Worm (Caenorhabditis elegans) whole organism, L4 larva: ENCODE results near the gene K07C5.2.

Experiments
- D1046.2 ChIP-seq: fragments of 200-800 bp; sonication (Bioruptor generic); IDR thresholded peaks from 2 replicates; pipeline ENCODE4 v1.3.6; 2022; ENCODE audit warnings: missing genetic modification characterization, missing compliant biosample characterization
- T20F7.1 ChIP-seq: fragments of 200-800 bp; sonication (Bioruptor generic); optimal IDR thresholded peaks from 2 replicates; lab custom pipeline; 2018; ENCODE audit warnings: mild to moderate bottlenecking, missing genetic modification characterization, missing compliant biosample characterization
- T26A8.4 ChIP-seq: fragments of 200-800 bp; sonication (Bioruptor generic); IDR thresholded peaks from 2 replicates; pipeline ENCODE4 v1.3.6; 2022; ENCODE audit warnings: missing genetic modification characterization, missing compliant biosample characterization
- Y48G9A.11 ChIP-seq: fragments of 200-800 bp; sonication (Bioruptor generic); IDR thresholded peaks from 2 replicates; pipeline ENCODE4 v1.3.6; 2022; ENCODE audit warnings: missing genetic modification reagents, missing genetic modification characterization, missing compliant biosample characterization
- Y5F2A.4 ChIP-seq: fragments of 200-800 bp; sonication (Bioruptor generic); optimal IDR thresholded peaks from 2 replicates; lab custom pipeline; 2018; ENCODE audit warnings: mild to moderate bottlenecking, missing genetic modification characterization, missing compliant biosample characterization
- ZK337.2 ChIP-seq: fragments of 200-800 bp; sonication (Bioruptor generic); IDR thresholded peaks from 2 replicates; pipeline ENCODE4 v1.3.6; 2022; ENCODE audit warnings: missing genetic modification reagents, missing genetic modification characterization, missing compliant biosample characterization
- ZK546.5 ChIP-seq, 2 experiments: sonication (generic microtip); optimal IDR thresholded peaks; 2 replicates each; lab custom pipeline; 2017; ENCODE audit warnings: missing biosample characterization in 2 of 2, missing genetic modification characterization in 2 of 2
- aha-1 ChIP-seq: fragments of 150-350 bp; peaks from one replicate; lab custom pipeline; 2014; ENCODE audit warnings: missing biosample characterization, missing genetic modification characterization
- ama-1 ChIP-seq: fragments of 150-350 bp; optimal IDR thresholded peaks from 2 replicates; lab custom pipeline; 2014; ENCODE audit warnings: inconsistent platforms, mixed read lengths
- arid-1 ChIP-seq: fragments of 200-800 bp; sonication (Bioruptor generic); conservative IDR thresholded peaks from 2 replicates; pipeline ENCODE4 v1.3.6; 2022; ENCODE audit warnings: missing genetic modification reagents, missing genetic modification characterization, missing compliant biosample characterization
- ceh-28 ChIP-seq: fragments of 150-350 bp; optimal IDR thresholded peaks from 2 replicates; lab custom pipeline; 2014; ENCODE audit warnings: missing biosample characterization, missing genetic modification reagents, missing genetic modification characterization
- ceh-82 ChIP-seq: sonication (generic microtip); optimal IDR thresholded peaks from 2 replicates; lab custom pipeline; 2017; ENCODE audit warnings: missing biosample characterization, missing genetic modification characterization
- ctbp-1 ChIP-seq: fragments of 200-800 bp; sonication (Bioruptor generic); IDR thresholded peaks from 2 replicates; pipeline ENCODE4 v1.3.6; 2022; ENCODE audit warnings: missing genetic modification reagents, missing genetic modification characterization, missing compliant biosample characterization
- daf-16 ChIP-seq, 3 experiments: sonication (generic microtip); optimal IDR thresholded peaks; 2 replicates each; lab custom pipeline; 2016 to 2017; ENCODE audit warnings: missing genetic modification characterization in 3 of 3, missing genetic modification reagents in 3 of 3, mild to moderate bottlenecking in 2 of 3, missing compliant biosample characterization in 2 of 3, missing biosample characterization in 1 of 3, moderate library complexity in 1 of 3
- daf-19 ChIP-seq: fragments of 200-800 bp; sonication (Bioruptor generic); conservative IDR thresholded peaks from 2 replicates; pipeline ENCODE4 v1.3.6; 2022; ENCODE audit warnings: missing genetic modification characterization, missing compliant biosample characterization
- daf-8 ChIP-seq: fragments of 200-800 bp; sonication (Bioruptor generic); IDR thresholded peaks from 2 replicates; pipeline ENCODE4 v1.3.6; 2022; ENCODE audit warnings: missing genetic modification characterization, missing compliant biosample characterization
- dmd-6 ChIP-seq: fragments of 200-800 bp; sonication (Bioruptor generic); IDR thresholded peaks from 2 replicates; pipeline ENCODE4 v1.3.6; 2022; ENCODE audit warnings: missing genetic modification reagents, missing genetic modification characterization, missing compliant biosample characterization
- dpl-1 ChIP-seq: fragments of 150-350 bp; optimal IDR thresholded peaks from 2 replicates; lab custom pipeline; 2014; ENCODE audit warnings: missing biosample characterization, missing genetic modification reagents, missing genetic modification characterization
- dve-1 ChIP-seq: sonication (generic microtip); optimal IDR thresholded peaks from 2 replicates; lab custom pipeline; 2017; ENCODE audit warnings: antibody characterized with exemption, mild to moderate bottlenecking, missing genetic modification characterization, missing compliant biosample characterization; ENCODE audit not compliant: insufficient read depth
- fkh-10 ChIP-seq: fragments of 150-350 bp; optimal IDR thresholded peaks from 2 replicates; lab custom pipeline; 2014; ENCODE audit warnings: missing biosample characterization, missing genetic modification reagents, missing genetic modification characterization
- hif-1 ChIP-seq, 2 experiments: sonication (generic microtip); optimal IDR thresholded peaks; 2 replicates each; lab custom pipeline; 2016 to 2017; ENCODE audit warnings: missing compliant biosample characterization in 2 of 2, missing genetic modification characterization in 2 of 2, missing genetic modification reagents in 2 of 2, missing genotype in 2 of 2, mild to moderate bottlenecking in 1 of 2
- hlh-11 ChIP-seq: fragments of 200-800 bp; sonication (Bioruptor generic); optimal IDR thresholded peaks from 2 replicates; lab custom pipeline; 2018; ENCODE audit warnings: mild to moderate bottlenecking, missing genetic modification characterization, missing compliant biosample characterization
- hlh-30 ChIP-seq: sonication (generic microtip); optimal IDR thresholded peaks from 2 replicates; lab custom pipeline; 2017; ENCODE audit warnings: antibody characterized with exemption, mild to moderate bottlenecking, missing genetic modification characterization, missing compliant biosample characterization; ENCODE audit not compliant: insufficient read depth
- hmg-1.1 ChIP-seq: fragments of 200-800 bp; sonication (Bioruptor generic); IDR thresholded peaks from 2 replicates; pipeline ENCODE4 v1.3.6; 2022; ENCODE audit warnings: missing genetic modification reagents, missing genetic modification characterization, missing compliant biosample characterization
- lsy-2 ChIP-seq, 2 experiments: fragments of 150-350 bp in 1 of 2; sonication (generic microtip) in 1 of 2; optimal IDR thresholded peaks; 2 replicates each; lab custom pipeline; 2014 to 2017; ENCODE audit warnings: missing biosample characterization in 2 of 2, missing genetic modification characterization in 2 of 2
- mdt-29 ChIP-seq: fragments of 200-800 bp; sonication (Bioruptor generic); IDR thresholded peaks from 2 replicates; pipeline ENCODE4 v1.3.6; 2022; ENCODE audit warnings: missing genetic modification reagents, missing genetic modification characterization, missing compliant biosample characterization
- mep-1 ChIP-seq: fragments of 150-350 bp; sonication (generic microtip); optimal IDR thresholded peaks from 3 replicates; lab custom pipeline; 2014; ENCODE audit warnings: missing biosample characterization, missing genetic modification characterization
- mes-2 ChIP-seq: sonication (generic microtip); optimal IDR thresholded peaks from 2 replicates; lab custom pipeline; 2016; ENCODE audit warnings: missing genotype, mild to moderate bottlenecking, missing genetic modification characterization, missing compliant biosample characterization; ENCODE audit not compliant: poor library complexity, severe bottlenecking
- mxl-3 ChIP-seq: fragments of 200-800 bp; sonication (Bioruptor generic); optimal IDR thresholded peaks from 2 replicates; lab custom pipeline; 2018; ENCODE audit warnings: mild to moderate bottlenecking, missing genetic modification characterization, missing compliant biosample characterization
- nhr-102 ChIP-seq: sonication (generic microtip); optimal IDR thresholded peaks from 2 replicates; lab custom pipeline; 2016; ENCODE audit warnings: mild to moderate bottlenecking, missing genetic modification characterization, moderate library complexity, missing compliant biosample characterization
- nhr-11 ChIP-seq: fragments of 150-350 bp; optimal IDR thresholded peaks from 2 replicates; lab custom pipeline; 2014; ENCODE audit warnings: missing biosample characterization, missing genetic modification characterization
- nhr-111 ChIP-seq: fragments of 200-800 bp; sonication (Bioruptor generic); optimal IDR thresholded peaks from 2 replicates; lab custom pipeline; 2018; ENCODE audit warnings: mild to moderate bottlenecking, missing genetic modification characterization, missing compliant biosample characterization
- nhr-28 ChIP-seq: fragments of 150-350 bp; optimal IDR thresholded peaks from 2 replicates; lab custom pipeline; 2014; ENCODE audit warnings: missing biosample characterization, missing genetic modification characterization
- nhr-41 ChIP-seq: fragments of 200-800 bp; sonication (Bioruptor generic); IDR thresholded peaks from 2 replicates; pipeline ENCODE4 v1.3.6; 2022; ENCODE audit warnings: missing genetic modification reagents, missing genetic modification characterization, missing compliant biosample characterization
- nhr-42 ChIP-seq: fragments of 200-800 bp; sonication (Bioruptor generic); IDR thresholded peaks from 2 replicates; pipeline ENCODE4 v1.3.6; 2022; ENCODE audit warnings: missing genetic modification characterization, missing compliant biosample characterization
- nhr-48 ChIP-seq: sonication (generic microtip); optimal IDR thresholded peaks from 2 replicates; lab custom pipeline; 2016; ENCODE audit warnings: mild to moderate bottlenecking, missing genetic modification characterization, missing compliant biosample characterization
- nhr-6 ChIP-seq: fragments of 150-350 bp; optimal IDR thresholded peaks from 2 replicates; lab custom pipeline; 2014; ENCODE audit warnings: missing biosample characterization, missing genetic modification characterization
- nhr-77 ChIP-seq: fragments of 150-350 bp; optimal IDR thresholded peaks from 2 replicates; lab custom pipeline; 2014; ENCODE audit warnings: missing biosample characterization, missing genetic modification characterization
- pha-4 ChIP-seq, 2 experiments: fragments of 150-350 bp in 1 of 2; fragments of 200-800 bp in 1 of 2; sonication (Bioruptor generic) in 1 of 2; IDR thresholded peaks in 1 of 2; optimal IDR thresholded peaks in 1 of 2; 2 replicates each; pipeline versions ENCODE4 v1.3.6 to Lab custom; 2014 to 2022; ENCODE audit warnings: missing genetic modification characterization in 2 of 2, missing genetic modification reagents in 2 of 2, missing biosample characterization in 1 of 2, missing compliant biosample characterization in 1 of 2
- rbr-2 ChIP-seq: sonication (generic microtip); optimal IDR thresholded peaks from 2 replicates; lab custom pipeline; 2016; ENCODE audit warnings: missing genotype, missing genetic modification characterization, missing compliant biosample characterization
- set-16 ChIP-seq: fragments of 200-800 bp; sonication (Bioruptor generic); IDR thresholded peaks from 2 replicates; pipeline ENCODE4 v1.3.6; 2022; ENCODE audit warnings: missing genetic modification reagents, missing genetic modification characterization, missing compliant biosample characterization
- snpc-4 ChIP-seq: fragments of 150-350 bp; optimal IDR thresholded peaks from 2 replicates; lab custom pipeline; 2014; ENCODE audit warnings: missing biosample characterization, missing genetic modification characterization
- tra-1 ChIP-seq: fragments of 200-800 bp; sonication (Bioruptor generic); IDR thresholded peaks from 2 replicates; pipeline ENCODE4 v1.3.6; 2022; ENCODE audit warnings: missing genetic modification reagents, missing genetic modification characterization, missing compliant biosample characterization
- unc-130 ChIP-seq: sonication (generic microtip); optimal IDR thresholded peaks from 2 replicates; lab custom pipeline; 2016; ENCODE audit warnings: missing genetic modification reagents, missing genetic modification characterization, missing compliant biosample characterization
- zfp-3 ChIP-seq: fragments of 200-800 bp; sonication (Bioruptor generic); conservative IDR thresholded peaks from 2 replicates; pipeline ENCODE4 v1.3.6; 2022; ENCODE audit warnings: missing genetic modification reagents, missing genetic modification characterization, missing compliant biosample characterization
- zip-2 ChIP-seq: fragments of 150-350 bp; optimal IDR thresholded peaks from 2 replicates; lab custom pipeline; 2014; ENCODE audit warnings: missing biosample characterization, missing genetic modification characterization

Gene K07C5.2

DNA sequence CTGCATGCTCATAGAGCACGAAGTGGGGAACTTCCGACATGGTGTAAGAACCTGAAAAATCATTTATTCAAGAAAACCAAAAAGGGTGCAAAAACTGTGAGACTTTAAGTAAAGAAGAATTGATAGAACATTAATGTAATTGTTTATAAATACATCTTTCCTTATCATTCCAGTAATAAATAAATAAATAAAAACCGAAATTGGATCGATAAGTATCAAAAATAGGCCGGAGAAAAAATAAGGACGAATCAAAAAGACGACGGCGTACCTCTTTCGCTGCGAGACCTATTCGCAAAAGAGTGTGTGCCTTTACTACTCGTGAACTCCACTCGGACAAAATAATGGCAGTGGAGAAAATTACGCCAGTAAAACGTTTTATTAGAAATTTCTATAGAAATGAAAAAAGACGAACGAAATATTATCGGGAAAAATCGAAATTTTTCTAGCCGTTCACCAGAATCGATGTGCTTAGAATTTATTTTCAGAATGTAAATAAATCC, 13.7 kb downstream of the K07C5.2 start, which contains the start of gene nol-56 (continued):
- TF ChIP-seq rbr-2 (tag; lab: Kevin White, UChicago) (peak; percentile 71), T26A8.4 (GFP tag; lab: Robert Waterston, UW) (no peak), daf-19 (GFP tag; lab: Robert Waterston, UW) (no peak), hif-1 (tag; optimal IDR thresholded peaks at IDR 0.05; lab: Kevin White, UChicago) (peak; percentile 10 to 58), ZK337.2 (GFP tag; lab: Robert Waterston, UW) (peak; percentile 74; the same call in 1 of the 2 replicates), dpl-1 (GFP tag; lab: Kevin White, UChicago) (peak; percentile 89), daf-16 (GFP tag; optimal IDR thresholded peaks at IDR 0.05; lab: Kevin White, UChicago) (peak in 1 of 2 experiments; percentile 4), daf-16 (tag; optimal IDR thresholded peaks at IDR 0.05; lab: Kevin White, UChicago) (peak; percentile 62), arid-1 (GFP tag; lab: Robert Waterston, UW) (no peak), mes-2 (tag; lab: Kevin White, UChicago) (peak; percentile 93), dmd-6 (GFP tag; lab: Robert Waterston, UW) (peak; percentile 80), hmg-1.1 (GFP tag; lab: Robert Waterston, UW) (peak; percentile 68), tra-1 (GFP tag; lab: Robert Waterston, UW) (no peak), pha-4 (GFP tag; IDR thresholded peaks at IDR 0.05; lab: Robert Waterston, UW) (peak; percentile 65; the same call in 1 of the 2 replicates), pha-4 (tag; optimal IDR thresholded peaks at IDR 0.05; lab: Kevin White, UChicago) (peak; percentile 32), Y5F2A.4 (GFP tag; lab: Kevin White, UChicago) (no peak), dve-1 (tag; lab: Kevin White, UChicago) (peak; percentile 82), set-16 (GFP tag; lab: Robert Waterston, UW) (no peak), mep-1 (tag; lab: Kevin White, UChicago) (peak; percentile 87), hlh-30 (tag; lab: Kevin White, UChicago) (peak; percentile 71), nhr-102 (tag; lab: Kevin White, UChicago) (peak; percentile 34), nhr-77 (tag; lab: Kevin White, UChicago) (peak; percentile 71), nhr-11 (tag; lab: Kevin White, UChicago) (peak; percentile 62), snpc-4 (no peak), T20F7.1 (peak; percentile 77), lsy-2 (tag; optimal IDR thresholded peaks at IDR 0.05; lab: Kevin White, UChicago) (peak in 1 of 2 experiments; percentile 94), nhr-28 (tag; lab: Kevin White, UChicago) (peak; percentile 60), ZK546.5 (tag; optimal IDR thresholded peaks at IDR 0.05; lab: Kevin White, UChicago) (peak in 1 of 2 experiments; percentile 24), nhr-6 (tag; lab: Kevin White, UChicago) (peak; percentile 62)
- TF ChIP-seq, all 104 proteins: peak for 35

DNA sequence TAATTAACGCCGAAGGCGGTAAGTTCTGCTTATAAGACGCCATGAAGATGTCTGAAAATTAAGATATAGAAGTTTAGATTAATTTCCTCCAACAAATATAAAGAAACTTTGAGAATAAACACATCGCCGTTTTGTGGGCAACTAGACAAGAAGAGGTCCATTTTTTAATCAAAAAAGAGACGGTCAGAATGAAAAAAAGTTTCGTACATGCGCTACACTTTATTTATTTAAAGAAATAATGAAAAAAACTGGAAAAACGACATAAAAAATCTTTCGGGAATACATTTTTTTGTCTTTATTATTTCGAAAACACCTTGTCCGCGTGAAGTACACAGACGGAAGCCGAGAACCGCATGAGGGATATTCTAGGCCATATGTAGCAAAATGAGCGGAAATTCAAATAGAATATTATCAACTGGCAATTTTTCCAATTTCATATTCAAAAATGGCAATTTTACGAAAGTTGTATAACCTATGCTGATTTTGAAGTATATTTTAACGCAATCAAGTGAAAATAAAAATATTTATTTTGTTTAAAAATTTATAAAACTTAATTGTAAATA, 16.6 kb downstream of the K07C5.2 start, which contains the start of gene sluh-7:
Gene sluh-7, minus strand, starts transcription at position 51 of the 563 bp plus-strand sequence.
- TF ChIP-seq unc-130 (peak; percentile 95), Y48G9A.11 (GFP tag; lab: Robert Waterston, UW) (no peak), nhr-41 (no peak), hlh-11 (tag; lab: Kevin White, UChicago) (peak; percentile 42), ctbp-1 (GFP tag; lab: Robert Waterston, UW) (no peak), pha-4 (GFP tag; IDR thresholded peaks at IDR 0.05; lab: Robert Waterston, UW) (no peak), pha-4 (tag; optimal IDR thresholded peaks at IDR 0.05; lab: Kevin White, UChicago) (no peak), ceh-82 (no peak), ceh-28 (tag; lab: Kevin White, UChicago) (no peak), dve-1 (tag; lab: Kevin White, UChicago) (peak; percentile 74), nhr-77 (tag; lab: Kevin White, UChicago) (no peak), nhr-111 (GFP tag; lab: Kevin White, UChicago) (no peak), ZK337.2 (GFP tag; lab: Robert Waterston, UW) (peak; percentile 84), nhr-42 (GFP tag; lab: Robert Waterston, UW) (no peak), T20F7.1 (peak; percentile 69), nhr-48 (tag; lab: Kevin White, UChicago) (peak; percentile 6), mdt-29 (GFP tag; lab: Robert Waterston, UW) (no peak), fkh-10 (GFP tag; lab: Kevin White, UChicago) (no peak), ama-1 (lab: Kevin White, UChicago) (no peak), aha-1 (tag; lab: Kevin White, UChicago) (peak; percentile 79), mxl-3 (GFP tag; lab: Kevin White, UChicago) (no peak), zfp-3 (no peak), tra-1 (GFP tag; lab: Robert Waterston, UW) (no peak), D1046.2 (GFP tag; lab: Robert Waterston, UW) (no peak), zip-2 (tag; lab: Kevin White, UChicago) (no peak), daf-8 (GFP tag; lab: Robert Waterston, UW) (no peak)
